Worm (Caenorhabditis elegans) whole organism, early embryonic: ENCODE results near the gene Y43B11AR.1.

ENCODE experiments used
- B0310.2 ChIP-seq: sonication (generic microtip); optimal IDR thresholded peaks from 2 replicates; lab custom pipeline; 2016; ENCODE audit warnings: mild to moderate bottlenecking, missing genetic modification characterization, missing compliant biosample characterization
- F13C5.2 ChIP-seq: sonication (generic microtip); optimal IDR thresholded peaks from 2 replicates; lab custom pipeline; 2017; ENCODE audit warnings: mild to moderate bottlenecking, missing genetic modification characterization, inconsistent platforms, missing compliant biosample characterization
- ama-1 ChIP-seq: fragments of 150-350 bp; optimal IDR thresholded peaks from 2 replicates; lab custom pipeline; 2014
- ceh-13 ChIP-seq: fragments of 200-800 bp; sonication (Bioruptor generic); optimal IDR thresholded peaks from 2 replicates; lab custom pipeline; 2018; ENCODE audit warnings: mild to moderate bottlenecking, missing genetic modification characterization, missing compliant biosample characterization
- ets-7 ChIP-seq: sonication (generic microtip); optimal IDR thresholded peaks from 2 replicates; lab custom pipeline; 2016; ENCODE audit warnings: missing genotype, missing genetic modification characterization, missing compliant biosample characterization
- flt-1 ChIP-seq: fragments of 200-800 bp; sonication (Bioruptor generic); IDR thresholded peaks from 2 replicates; pipeline ENCODE4 v1.3.6; 2022; ENCODE audit warnings: missing genetic modification characterization, missing compliant biosample characterization
- hnd-1 ChIP-seq: sonication (generic microtip); optimal IDR thresholded peaks from 2 replicates; lab custom pipeline; 2016; ENCODE audit warnings: missing genetic modification characterization, missing compliant biosample characterization
- tbx-11 ChIP-seq: fragments of 200-800 bp; sonication (Bioruptor generic); IDR thresholded peaks from 2 replicates; pipeline ENCODE4 v1.3.6; 2022; ENCODE audit warnings: missing genetic modification characterization, missing compliant biosample characterization

- TF ChIP-seq B0310.2 (tag; lab: Kevin White, UChicago) (no peak), ama-1 (lab: Kevin White, UChicago) (no peak), hnd-1 (tag; lab: Kevin White, UChicago) (no peak), ceh-13 (GFP tag; lab: Kevin White, UChicago) (no peak), tbx-11 (GFP tag; lab: Robert Waterston, UW) (no peak), flt-1 (GFP tag; lab: Robert Waterston, UW) (no peak), ets-7 (no peak), F13C5.2 (tag; lab: Kevin White, UChicago) (no peak)
These were observed 31.6 kb upstream of the Y43B11AR.1 start, which contains the start of gene nhr-105 for ce11 chrIV:7049672-7050206.
